Worm (Caenorhabditis elegans) whole organism, young adult: ENCODE measurements around the gene F02D8.4.

Source experiments
- B0336.3 ChIP-seq: fragments of 200-800 bp; sonication (Bioruptor generic); IDR thresholded peaks from 2 replicates; pipeline ENCODE4 v1.3.6; 2022; ENCODE audit warnings: missing genetic modification characterization, missing compliant biosample characterization
- F57C9.4 ChIP-seq: sonication (generic microtip); optimal IDR thresholded peaks from 2 replicates; lab custom pipeline; 2017; ENCODE audit warnings: mild to moderate bottlenecking, missing genetic modification characterization, missing compliant biosample characterization
- ceh-27 ChIP-seq: fragments of 200-800 bp; sonication (Bioruptor generic); optimal IDR thresholded peaks from 2 replicates; lab custom pipeline; 2018; ENCODE audit warnings: mild to moderate bottlenecking, missing genetic modification characterization, moderate library complexity, missing compliant biosample characterization
- egl-18 ChIP-seq: fragments of 200-800 bp; sonication (Bioruptor generic); IDR thresholded peaks from 2 replicates; pipeline ENCODE4 v1.3.6; 2022; ENCODE audit warnings: missing genetic modification reagents, missing genetic modification characterization, missing compliant biosample characterization
- hsf-1 ChIP-seq: fragments of 200-800 bp; sonication (Bioruptor generic); IDR thresholded peaks from 2 replicates; pipeline ENCODE4 v1.3.6; 2022; ENCODE audit warnings: missing genetic modification reagents, missing genetic modification characterization, missing compliant biosample characterization
- lin-54 ChIP-seq: fragments of 200-800 bp; sonication (Bioruptor generic); optimal IDR thresholded peaks from 2 replicates; lab custom pipeline; 2018; ENCODE audit warnings: mild to moderate bottlenecking, missing genetic modification characterization, missing compliant biosample characterization
- nfya-1 ChIP-seq: sonication (generic microtip); optimal IDR thresholded peaks from 2 replicates; lab custom pipeline; 2017; ENCODE audit warnings: antibody characterized with exemption, missing compliant biosample characterization, missing genetic modification characterization, borderline replicate concordance; ENCODE audit not compliant: insufficient read depth
- tbp1 ChIP-seq: fragments of 200-800 bp; sonication (Bioruptor generic); optimal IDR thresholded peaks from 2 replicates; lab custom pipeline; 2018; ENCODE audit warnings: mild to moderate bottlenecking, missing genetic modification characterization, missing compliant biosample characterization
- ztf-6 ChIP-seq: fragments of 200-800 bp; sonication (Bioruptor generic); IDR thresholded peaks from 2 replicates; pipeline ENCODE4 v1.3.6; 2022; ENCODE audit warnings: missing genetic modification reagents, missing genetic modification characterization, missing compliant biosample characterization

- no peak for TF ChIP-seq tbp1
- TF ChIP-seq hsf-1 (GFP tag; lab: Robert Waterston, UW): no peak
- TF ChIP-seq F57C9.4: no peak
- no peak for TF ChIP-seq lin-54
- TF ChIP-seq ceh-27: no peak
- no peak for TF ChIP-seq nfya-1 (tag; lab: Kevin White, UChicago)
- no peak for TF ChIP-seq egl-18 (GFP tag; lab: Robert Waterston, UW)
- TF ChIP-seq ztf-6 (GFP tag; lab: Robert Waterston, UW): no peak
- TF ChIP-seq B0336.3 (GFP tag; lab: Robert Waterston, UW): no peak
These were observed 32.2 kb downstream of the F02D8.4 start for ce11 chrV:15016795-15017429.
